Worm (Caenorhabditis elegans): ENCODE results near the gene gly-13.

gly-13 gene

ce11 chrX:9336227-9336626 is 39.8 kb upstream of the gly-13 start:
- TF ChIP-seq lin-39 (tag; optimal IDR thresholded peaks at IDR 0.05), result no peak
- no peak for TF ChIP-seq nhr-12 (tag; optimal IDR thresholded peaks at IDR 0.05)
- no peak for TF ChIP-seq hmg-11 (tag; optimal IDR thresholded peaks at IDR 0.05)
- no peak for TF ChIP-seq elt-1 (tag; optimal IDR thresholded peaks at IDR 0.05)
- no peak for TF ChIP-seq unc-39 (tag; optimal IDR thresholded peaks at IDR 0.05)
- no peak for TF ChIP-seq nhr-11 (tag; optimal IDR thresholded peaks at IDR 0.05)
- TF ChIP-seq ama-1 (optimal IDR thresholded peaks at IDR 0.05), result no peak
- no peak for TF ChIP-seq nhr-237 (tag; optimal IDR thresholded peaks at IDR 0.05)
- no peak for TF ChIP-seq nhr-76 (tag; optimal IDR thresholded peaks at IDR 0.05)
- no peak for TF ChIP-seq egl-27 (tag; optimal IDR thresholded peaks at IDR 0.05)
- TF ChIP-seq elt-2 (tag; optimal IDR thresholded peaks at IDR 0.05), result no peak
- no peak for TF ChIP-seq pha-4 (tag; optimal IDR thresholded peaks at IDR 0.05)

- no peak for TF ChIP-seq elt-3 (tag; optimal IDR thresholded peaks at IDR 0.05)
- TF ChIP-seq pha-4 (tag; optimal IDR thresholded peaks at IDR 0.05), result peak; percentile 74
Measured at ce11 chrX:9330721-9331212, 34.3 kb upstream of the gly-13 start, which contains the start of gene T20B5.2. TSS of gene T20B5.2 (plus strand) at chrX:9331162.

- TF ChIP-seq mdl-1 (tag; optimal IDR thresholded peaks at IDR 0.05) (no peak), sea-2 (GFP tag; optimal IDR thresholded peaks at IDR 0.05) (no peak), ztf-11 (tag; optimal IDR thresholded peaks at IDR 0.05) (no peak), elt-3 (tag; optimal IDR thresholded peaks at IDR 0.05) (no peak), nhr-237 (tag; optimal IDR thresholded peaks at IDR 0.05) (no peak), tbx-2 (tag; optimal IDR thresholded peaks at IDR 0.05) (no peak), ceh-16 (tag; optimal IDR thresholded peaks at IDR 0.05) (no peak), egl-5 (tag; optimal IDR thresholded peaks at IDR 0.05) (no peak), lin-15B (tag; optimal IDR thresholded peaks at IDR 0.05) (no peak), nhr-76 (tag; optimal IDR thresholded peaks at IDR 0.05) (no peak), ceh-9 (tag; optimal IDR thresholded peaks at IDR 0.05) (no peak), eor-1 (tag; optimal IDR thresholded peaks at IDR 0.05) (no peak), egl-27 (tag; optimal IDR thresholded peaks at IDR 0.05) (no peak), ama-1 (optimal IDR thresholded peaks at IDR 0.05) (no peak), pha-4 (tag; optimal IDR thresholded peaks at IDR 0.05) (no peak), snpc-4 (tag; optimal IDR thresholded peaks at IDR 0.05) (no peak), skn-1 (tag; optimal IDR thresholded peaks at IDR 0.05) (no peak), unc-39 (tag; optimal IDR thresholded peaks at IDR 0.05) (no peak)
Measured at ce11 chrX:9324962-9325361, 28.5 kb upstream of the gly-13 start.

- TF ChIP-seq snpc-4 (tag; optimal IDR thresholded peaks at IDR 0.05) (no peak), egl-5 (tag; optimal IDR thresholded peaks at IDR 0.05) (no peak), R02D3.7 (tag; optimal IDR thresholded peaks at IDR 0.05) (no peak), nhr-12 (tag; optimal IDR thresholded peaks at IDR 0.05) (no peak), eor-1 (tag; optimal IDR thresholded peaks at IDR 0.05) (no peak), unc-62 (GFP tag; optimal IDR thresholded peaks at IDR 0.05) (no peak), mml-1 (tag; optimal IDR thresholded peaks at IDR 0.05) (no peak), jun-1 (tag; optimal IDR thresholded peaks at IDR 0.05) (no peak), elt-3 (tag; optimal IDR thresholded peaks at IDR 0.05) (no peak), fkh-2 (tag; optimal IDR thresholded peaks at IDR 0.05) (no peak), nhr-76 (tag; optimal IDR thresholded peaks at IDR 0.05) (no peak), ceh-82 (tag; optimal IDR thresholded peaks at IDR 0.05) (no peak), ceh-28 (tag; optimal IDR thresholded peaks at IDR 0.05) (no peak), skn-1 (tag; optimal IDR thresholded peaks at IDR 0.05) (no peak), ZK546.5 (tag; optimal IDR thresholded peaks at IDR 0.05) (no peak), ama-1 (optimal IDR thresholded peaks at IDR 0.05) (no peak), aly-2 (tag; optimal IDR thresholded peaks at IDR 0.05) (no peak), unc-39 (tag; optimal IDR thresholded peaks at IDR 0.05) (no peak), nhr-67 (tag; optimal IDR thresholded peaks at IDR 0.05) (no peak), ztf-11 (tag; optimal IDR thresholded peaks at IDR 0.05) (no peak)
Measured at ce11 chrX:9319080-9319479, 22.7 kb upstream of the gly-13 start, which contains the start of gene npr-7. TSS of gene npr-7 (minus strand) at chrX:9319180.

- TF ChIP-seq skn-1 (tag; optimal IDR thresholded peaks at IDR 0.05), result no peak
- TF ChIP-seq fkh-10 (GFP tag; optimal IDR thresholded peaks at IDR 0.05), result no peak
- no peak for TF ChIP-seq sea-2 (GFP tag; optimal IDR thresholded peaks at IDR 0.05)
- no peak for TF ChIP-seq nhr-76 (tag; optimal IDR thresholded peaks at IDR 0.05)
- no peak for TF ChIP-seq zag-1 (tag; optimal IDR thresholded peaks at IDR 0.05)
- TF ChIP-seq hmg-11 (tag; optimal IDR thresholded peaks at IDR 0.05), result no peak
- TF ChIP-seq ZK546.5 (tag; optimal IDR thresholded peaks at IDR 0.05), result no peak
- TF ChIP-seq jun-1 (tag; optimal IDR thresholded peaks at IDR 0.05), result no peak
- TF ChIP-seq egl-5 (tag; optimal IDR thresholded peaks at IDR 0.05), result no peak
- no peak for TF ChIP-seq pqm-1 (tag; optimal IDR thresholded peaks at IDR 0.05)
- TF ChIP-seq mdl-1 (tag; optimal IDR thresholded peaks at IDR 0.05), result no peak
- TF ChIP-seq unc-62 (GFP tag; optimal IDR thresholded peaks at IDR 0.05), result no peak
- TF ChIP-seq nhr-237 (tag; optimal IDR thresholded peaks at IDR 0.05), result no peak
- TF ChIP-seq nfya-1 (tag; optimal IDR thresholded peaks at IDR 0.05; ENCODE audit: insufficient read depth), result no peak
- no peak for TF ChIP-seq elt-1 (tag; optimal IDR thresholded peaks at IDR 0.05)
- TF ChIP-seq pha-4 (tag; optimal IDR thresholded peaks at IDR 0.05), result no peak
- TF ChIP-seq ama-1 (optimal IDR thresholded peaks at IDR 0.05), result no peak
- TF ChIP-seq fos-1 (tag; optimal IDR thresholded peaks at IDR 0.05), result no peak
- TF ChIP-seq nhr-23 (tag; optimal IDR thresholded peaks at IDR 0.05), result no peak
- no peak for TF ChIP-seq eor-1 (tag; optimal IDR thresholded peaks at IDR 0.05)
Measured at ce11 chrX:9314397-9314796, 18.0 kb upstream of the gly-13 start, which contains the start of gene ttr-38. TSS of gene ttr-38 (minus strand) at chrX:9314497.

All from whole organism, L3 larva.